Fruit fly (Drosophila melanogaster) whole organism, embryonic: ENCODE data around the gene CG6470.

Experiments used
- Ada2b ChIP-seq: fragments of 200-800 bp; sonication (Bioruptor generic); IDR thresholded peaks from 2 replicates; pipeline ENCODE4 v1.3.6; 2022; ENCODE audit warnings: missing biosample characterization, missing genetic modification characterization
- Awh ChIP-seq: fragments of 200-800 bp; sonication (Bioruptor generic); IDR thresholded peaks from 2 replicates; pipeline ENCODE4, ENCODE4 v1.3.6; 2022; ENCODE audit warnings: missing biosample characterization, missing genetic modification characterization
- Bdp1 ChIP-seq: fragments of 200-800 bp; sonication (Bioruptor generic); optimal IDR thresholded peaks from 3 replicates; lab custom pipeline; 2016; ENCODE audit warnings: missing biosample characterization, missing genetic modification characterization
- Blimp-1 ChIP-seq: fragments of 200-800 bp; sonication (Bioruptor generic); optimal IDR thresholded peaks from 3 replicates; lab custom pipeline; 2018; ENCODE audit warnings: missing biosample characterization, missing genetic modification characterization, mild to moderate bottlenecking, moderate library complexity, missing genetic modification reagents
- CG10321 ChIP-seq: fragments of 200-800 bp; sonication (Bioruptor generic); IDR thresholded peaks from 2 replicates; pipeline ENCODE4 v1.3.6; 2022; ENCODE audit warnings: missing biosample characterization, missing genetic modification characterization
- CG10366 ChIP-seq: fragments of 200-800 bp; sonication (Bioruptor generic); IDR thresholded peaks from 2 replicates; pipeline ENCODE4 v1.3.6; 2022; ENCODE audit warnings: missing biosample characterization, missing genetic modification characterization
- CG10431 ChIP-seq: fragments of 200-800 bp; sonication (Bioruptor generic); optimal IDR thresholded peaks from 3 replicates; lab custom pipeline; 2018; ENCODE audit warnings: missing biosample characterization, mild to moderate bottlenecking, missing genetic modification characterization
- CG12219 ChIP-seq: fragments of 200-800 bp; sonication (Bioruptor generic); optimal IDR thresholded peaks from 3 replicates; lab custom pipeline; 2018; ENCODE audit warnings: missing biosample characterization, mild to moderate bottlenecking, missing genetic modification characterization
- CG12391 ChIP-seq: fragments of 200-800 bp; sonication (Bioruptor generic); optimal IDR thresholded peaks from 3 replicates; lab custom pipeline; 2018; ENCODE audit warnings: missing biosample characterization, mild to moderate bottlenecking, missing genetic modification characterization, moderate library complexity
- CG14965 ChIP-seq: fragments of 200-800 bp; sonication (Bioruptor generic); optimal IDR thresholded peaks from 2 replicates; lab custom pipeline; 2016; ENCODE audit warnings: missing biosample characterization, missing genetic modification characterization, borderline replicate concordance
- CG16813 ChIP-seq: fragments of 200-800 bp; sonication (Bioruptor generic); IDR thresholded peaks from 3 replicates; pipeline ENCODE4 v1.3.6; 2022; ENCODE audit warnings: missing biosample characterization, missing genetic modification characterization; ENCODE audit not compliant: partially characterized antibody
- CG2116 ChIP-seq: fragments of 200-800 bp; sonication (Bioruptor generic); optimal IDR thresholded peaks from 3 replicates; lab custom pipeline; 2018; ENCODE audit warnings: missing biosample characterization, mild to moderate bottlenecking, missing genetic modification characterization
- CG2678 ChIP-seq: fragments of 200-800 bp; sonication (Bioruptor generic); optimal IDR thresholded peaks from 3 replicates; lab custom pipeline; 2019; ENCODE audit warnings: missing biosample characterization, mild to moderate bottlenecking, missing genetic modification characterization, moderate library complexity
- CG3407 ChIP-seq: fragments of 200-800 bp; sonication (Bioruptor generic); optimal IDR thresholded peaks from 2 replicates; lab custom pipeline; 2018; ENCODE audit warnings: missing biosample characterization, mild to moderate bottlenecking, missing genetic modification characterization
- CG8281 ChIP-seq: fragments of 200-800 bp; sonication (Bioruptor generic); optimal IDR thresholded peaks from 2 replicates; lab custom pipeline; 2018; ENCODE audit warnings: missing biosample characterization, mild to moderate bottlenecking, missing genetic modification characterization, moderate library complexity
- CG8765 ChIP-seq: fragments of 200-800 bp; sonication (Bioruptor generic); IDR thresholded peaks from 2 replicates; pipeline ENCODE4 v1.3.6; 2022; ENCODE audit warnings: missing biosample characterization, missing genetic modification characterization
- Doc2 ChIP-seq: fragments of 200-800 bp; sonication (Bioruptor generic); IDR thresholded peaks from 2 replicates; pipeline ENCODE4 v1.3.6; 2022; ENCODE audit warnings: missing biosample characterization, missing genetic modification characterization
- HLH54F ChIP-seq: fragments of 200-800 bp; sonication (Bioruptor generic); optimal IDR thresholded peaks from 3 replicates; lab custom pipeline; 2016; ENCODE audit warnings: missing biosample characterization, missing genetic modification characterization
- HmgZ ChIP-seq: fragments of 200-800 bp; sonication (Bioruptor generic); optimal IDR thresholded peaks from 2 replicates; lab custom pipeline; 2018; ENCODE audit warnings: missing biosample characterization, mild to moderate bottlenecking, missing genetic modification characterization
- Hmx ChIP-seq: fragments of 200-800 bp; sonication (Bioruptor generic); optimal IDR thresholded peaks from 2 replicates; lab custom pipeline; 2016; ENCODE audit warnings: missing biosample characterization, missing genetic modification characterization
- Kr ChIP-seq: fragments of 200-800 bp; sonication (Bioruptor generic); optimal IDR thresholded peaks from 2 replicates; lab custom pipeline; 2017; ENCODE audit warnings: missing biosample characterization, mild to moderate bottlenecking, missing genetic modification characterization
- MBD-R2 ChIP-seq: fragments of 200-800 bp; sonication (Bioruptor generic); IDR thresholded peaks from 2 replicates; pipeline ENCODE4 v1.3.6; 2022; ENCODE audit warnings: missing biosample characterization, missing genetic modification characterization
- Neu2 ChIP-seq: fragments of 200-800 bp; sonication (Bioruptor generic); optimal IDR thresholded peaks from 3 replicates; lab custom pipeline; 2016; ENCODE audit warnings: missing biosample characterization, missing genetic modification characterization, borderline replicate concordance
- Nf-YB ChIP-seq: fragments of 200-800 bp; sonication (Bioruptor generic); optimal IDR thresholded peaks from 3 replicates; lab custom pipeline; 2019; ENCODE audit warnings: missing biosample characterization, mild to moderate bottlenecking, missing genetic modification characterization, moderate library complexity
- NfI ChIP-seq: fragments of 200-800 bp; sonication (Bioruptor generic); optimal IDR thresholded peaks from 3 replicates; lab custom pipeline; 2018; ENCODE audit warnings: missing biosample characterization, mild to moderate bottlenecking, missing genetic modification characterization, moderate library complexity
- Opbp ChIP-seq: fragments of 200-800 bp; sonication (Bioruptor generic); IDR thresholded peaks from 3 replicates; pipeline ENCODE4 v1.3.6; 2022; ENCODE audit warnings: missing biosample characterization, missing genetic modification characterization; ENCODE audit not compliant: partially characterized antibody
- Ravus ChIP-seq: fragments of 200-800 bp; sonication (Bioruptor generic); IDR thresholded peaks from 2 replicates; pipeline ENCODE4 v1.3.6; 2022; ENCODE audit warnings: missing biosample characterization, missing genetic modification characterization
- Scr ChIP-seq: fragments of 200-800 bp; sonication (Bioruptor generic); IDR thresholded peaks from 2 replicates; pipeline ENCODE4 v1.3.6; 2022; ENCODE audit warnings: missing biosample characterization, missing genetic modification characterization; ENCODE audit not compliant: partially characterized antibody
- Trl ChIP-seq, 3 experiments: fragments of >200 bp in 2 of 3; fragments of 200-800 bp in 1 of 3; sonication (Bioruptor generic) in 1 of 3; optimal IDR thresholded peaks; 2 replicates in 1 of 3; 3 replicates in 2 of 3; lab custom pipeline; 2016 to 2017; ENCODE audit warnings: missing biosample characterization in 1 of 3, missing genetic modification characterization in 1 of 3
- aop ChIP-seq: fragments of 200-800 bp; sonication (Bioruptor generic); IDR thresholded peaks from 2 replicates; pipeline ENCODE4 v1.3.6; 2022; ENCODE audit warnings: missing biosample characterization, missing genetic modification characterization
- ap ChIP-seq: fragments of 200-800 bp; sonication (Bioruptor generic); IDR thresholded peaks from 2 replicates; pipeline ENCODE4 v1.3.6; 2022; ENCODE audit warnings: missing biosample characterization, missing genetic modification characterization
- ara ChIP-seq: fragments of 200-800 bp; sonication (Bioruptor generic); IDR thresholded peaks from 2 replicates; pipeline ENCODE4 v1.3.6; 2022; ENCODE audit warnings: missing biosample characterization, missing genetic modification characterization
- danr ChIP-seq: fragments of 200-800 bp; sonication (Bioruptor generic); IDR thresholded peaks from 2 replicates; pipeline ENCODE4 v1.3.6; 2022; ENCODE audit warnings: missing biosample characterization, missing genetic modification characterization
- dimm ChIP-seq: fragments of 200-800 bp; sonication (Bioruptor generic); IDR thresholded peaks from 2 replicates; pipeline ENCODE4 v1.3.6; 2022; ENCODE audit warnings: missing biosample characterization, missing genetic modification characterization
- disco-r ChIP-seq: fragments of 200-800 bp; sonication (Bioruptor generic); optimal IDR thresholded peaks from 2 replicates; lab custom pipeline; 2016; ENCODE audit warnings: missing biosample characterization, missing genetic modification characterization
- dpn ChIP-seq, 2 experiments: fragments of 200-800 bp; sonication (Bioruptor generic); optimal IDR thresholded peaks; 3 replicates each; lab custom pipeline; 2016; ENCODE audit warnings: missing biosample characterization in 2 of 2, missing genetic modification characterization in 2 of 2
- ewg ChIP-seq: fragments of 200-800 bp; sonication (Bioruptor generic); optimal IDR thresholded peaks from 3 replicates; lab custom pipeline; 2017; ENCODE audit warnings: mild to moderate bottlenecking, missing biosample characterization, missing genetic modification reagents, missing genetic modification characterization
- fd96Cb ChIP-seq: fragments of 200-800 bp; sonication (Bioruptor generic); optimal IDR thresholded peaks from 2 replicates; lab custom pipeline; 2018; ENCODE audit warnings: missing biosample characterization, mild to moderate bottlenecking, missing genetic modification characterization, moderate library complexity
- h ChIP-seq: fragments of >200 bp; optimal IDR thresholded peaks from 2 replicates; lab custom pipeline; 2017
- klu ChIP-seq: fragments of 200-800 bp; sonication (Bioruptor generic); IDR thresholded peaks from 2 replicates; pipeline ENCODE4 v1.3.6; 2022; ENCODE audit warnings: missing biosample characterization, missing genetic modification characterization
- kni ChIP-seq: fragments of 200-800 bp; sonication (Bioruptor generic); optimal IDR thresholded peaks from 3 replicates; lab custom pipeline; 2017; ENCODE audit warnings: mild to moderate bottlenecking, missing biosample characterization, missing genetic modification reagents, missing genetic modification characterization
- mam ChIP-seq: fragments of 200-800 bp; sonication (Bioruptor generic); optimal IDR thresholded peaks from 3 replicates; lab custom pipeline; 2016; ENCODE audit warnings: missing biosample characterization, missing genetic modification characterization
- mld ChIP-seq: fragments of 200-800 bp; sonication (Bioruptor generic); IDR thresholded peaks from 3 replicates; pipeline ENCODE4 v1.3.6; 2022; ENCODE audit warnings: missing biosample characterization, missing genetic modification characterization; ENCODE audit not compliant: partially characterized antibody
- otp ChIP-seq: fragments of 200-800 bp; sonication (Bioruptor generic); IDR thresholded peaks from 3 replicates; pipeline ENCODE4, ENCODE4 v1.3.6; 2022; ENCODE audit warnings: missing biosample characterization, missing genetic modification characterization
- pfk ChIP-seq: fragments of 200-800 bp; sonication (Bioruptor generic); optimal IDR thresholded peaks from 2 replicates; lab custom pipeline; 2018; ENCODE audit warnings: missing biosample characterization, mild to moderate bottlenecking, missing genetic modification characterization, moderate library complexity
- sob ChIP-seq: fragments of 200-800 bp; sonication (Bioruptor generic); IDR thresholded peaks from 2 replicates; pipeline ENCODE4 v1.3.6; 2022; ENCODE audit warnings: missing biosample characterization, missing genetic modification characterization
- tin ChIP-seq: fragments of 200-800 bp; sonication (Bioruptor generic); optimal IDR thresholded peaks from 3 replicates; lab custom pipeline; 2016; ENCODE audit warnings: missing biosample characterization, missing genetic modification characterization
- tna ChIP-seq: fragments of 200-800 bp; sonication (Bioruptor generic); IDR thresholded peaks from 2 replicates; pipeline ENCODE4 v1.3.6; 2022; ENCODE audit warnings: missing biosample characterization, missing genetic modification characterization; ENCODE audit not compliant: partially characterized antibody
- tx ChIP-seq: fragments of 200-800 bp; sonication (Bioruptor generic); optimal IDR thresholded peaks from 2 replicates; lab custom pipeline; 2016; ENCODE audit warnings: missing biosample characterization, missing genetic modification characterization
- unpg ChIP-seq: fragments of 200-800 bp; sonication (Bioruptor generic); optimal IDR thresholded peaks from 3 replicates; lab custom pipeline; 2018; ENCODE audit warnings: missing biosample characterization, mild to moderate bottlenecking, missing genetic modification characterization, moderate library complexity

CG6470 gene

DNA sequence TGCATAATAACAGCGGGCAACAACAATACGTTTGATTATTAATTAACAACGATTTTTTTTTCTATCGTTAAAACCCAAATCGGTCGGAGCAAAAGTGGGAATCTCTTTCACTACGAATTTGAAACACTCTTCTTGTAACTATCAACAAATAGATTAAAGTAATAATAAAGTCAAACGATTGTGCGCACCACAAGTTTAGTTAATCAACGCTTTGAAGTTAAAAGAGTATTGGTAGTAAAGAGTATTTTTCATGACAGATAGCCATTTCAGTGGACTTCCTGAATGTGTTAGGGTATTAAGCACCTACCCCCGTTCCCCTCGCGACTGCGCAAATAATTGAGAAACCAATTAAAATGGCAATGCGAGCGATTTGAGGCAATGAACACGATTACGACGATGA is 32.1 kb upstream of the CG6470 start (continued):
- TF ChIP-seq Bdp1 (GFP tag; lab: Kevin White, UChicago) (peak; percentile 51), Kr (GFP tag; lab: Kevin White, UChicago) (no peak), Opbp (GFP tag; lab: Robert Waterston, UW) (no peak), MBD-R2 (peak; percentile 77), pfk (GFP tag; lab: Kevin White, UChicago) (no peak), CG2678 (tag; lab: Kevin White, UChicago) (peak; percentile 87), CG14965 (peak; percentile 0), ewg (GFP tag; lab: Kevin White, UChicago) (peak; percentile 48), danr (GFP tag; lab: Robert Waterston, UW) (peak; percentile 77), CG2116 (GFP tag; lab: Kevin White, UChicago) (no peak), dimm (GFP tag; lab: Robert Waterston, UW) (no peak), CG8765 (GFP tag; lab: Robert Waterston, UW) (peak; percentile 54; the same call in 1 of the 2 replicates), CG3407 (GFP tag; lab: Kevin White, UChicago) (peak; percentile 30), ara (GFP tag; lab: Robert Waterston, UW) (peak; percentile 83), ap (GFP tag; lab: Robert Waterston, UW) (peak; percentile 82), h (lab: Kevin White, UChicago) (no peak), Trl (optimal IDR thresholded peaks at IDR 0.05; lab: Kevin White, UChicago) (no peak), Trl (GFP tag; optimal IDR thresholded peaks at IDR 0.05; lab: Kevin White, UChicago) (peak; percentile 70), CG8281 (tag; lab: Kevin White, UChicago) (peak; percentile 34), tin (peak; percentile 66), Ravus (GFP tag; lab: Robert Waterston, UW) (peak; percentile 69), Awh (GFP tag; lab: Robert Waterston, UW) (peak; percentile 63; the same call in 1 of the 2 replicates), Doc2 (GFP tag; lab: Robert Waterston, UW) (0 out of 2 replicates have a peak, but pooled peaks have one; percentile 17), kni (GFP tag; lab: Kevin White, UChicago) (no peak), Blimp-1 (peak; percentile 52), mld (GFP tag; lab: Robert Waterston, UW) (no peak), mam (GFP tag; lab: Kevin White, UChicago) (peak; percentile 83), CG12219 (GFP tag; lab: Kevin White, UChicago) (peak; percentile 81), HLH54F (GFP tag; lab: Kevin White, UChicago) (peak; percentile 77), tx (peak; percentile 65), sob (peak; percentile 90), dpn (GFP tag; optimal IDR thresholded peaks at IDR 0.05; lab: Kevin White, UChicago) (peak; percentile 83 to 84), aop (GFP tag; lab: Robert Waterston, UW) (no peak), CG12391 (tag; lab: Kevin White, UChicago) (peak; percentile 76), otp (peak; percentile 77), CG10366 (peak; percentile 77), disco-r (GFP tag; lab: Kevin White, UChicago) (peak; percentile 62), CG10431 (no peak), tna (no peak), Ada2b (GFP tag; lab: Robert Waterston, UW) (peak; percentile 87), NfI (peak; percentile 78), unpg (GFP tag; lab: Kevin White, UChicago) (peak; percentile 82), HmgZ (tag; lab: Kevin White, UChicago) (peak; percentile 79), CG10321 (GFP tag; lab: Robert Waterston, UW) (peak; percentile 48; the same call in 1 of the 2 replicates), Hmx (GFP tag; lab: Kevin White, UChicago) (no peak), Scr (GFP tag; lab: Robert Waterston, UW) (no peak), Neu2 (GFP tag; lab: Kevin White, UChicago) (no peak), klu (peak; percentile 81), fd96Cb (tag; lab: Kevin White, UChicago) (peak; percentile 68), Nf-YB (peak; percentile 43), CG16813 (GFP tag; lab: Robert Waterston, UW) (no peak)
